Fruit fly (Drosophila melanogaster): Measurements from ENCODE around the gene nub.

Gene nub

dm6 chr2L:12641534-12641933 lies 54.1 kb downstream of the nub start:
- TF ChIP-seq CG7101 (tag; optimal IDR thresholded peaks at IDR 0.05) = no peak
- no peak for TF ChIP-seq cnc (optimal IDR thresholded peaks at IDR 0.05)
- TF ChIP-seq CG7045 (GFP tag; optimal IDR thresholded peaks at IDR 0.05) = no peak
- TF ChIP-seq cic (GFP tag; optimal IDR thresholded peaks at IDR 0.05) = peak; percentile 53
- no peak for TF ChIP-seq Clk (GFP tag; optimal IDR thresholded peaks at IDR 0.05)
- TF ChIP-seq toe (GFP tag; optimal IDR thresholded peaks at IDR 0.05) = no peak
- no peak for TF ChIP-seq ovo (GFP tag; optimal IDR thresholded peaks at IDR 0.05)
- no peak for TF ChIP-seq CG11617 (GFP tag; optimal IDR thresholded peaks at IDR 0.05)
- no peak for TF ChIP-seq Hr96 (GFP tag; optimal IDR thresholded peaks at IDR 0.05)
- peak; percentile 11 for TF ChIP-seq CG12768 (GFP tag; optimal IDR thresholded peaks at IDR 0.05)
- TF ChIP-seq kay (GFP tag; ENCODE audit: borderline replicate concordance) = no peak

- no peak for TF ChIP-seq cnc (optimal IDR thresholded peaks at IDR 0.05)
- no peak for TF ChIP-seq CG33017 (tag; optimal IDR thresholded peaks at IDR 0.05)
- no peak for TF ChIP-seq CG7045 (GFP tag; optimal IDR thresholded peaks at IDR 0.05)
- no peak for TF ChIP-seq CG12768 (GFP tag; optimal IDR thresholded peaks at IDR 0.05)
- no peak for TF ChIP-seq CG7101 (tag; optimal IDR thresholded peaks at IDR 0.05)
- TF ChIP-seq Hr96 (GFP tag; optimal IDR thresholded peaks at IDR 0.05) = no peak
- TF ChIP-seq kay (GFP tag; ENCODE audit: borderline replicate concordance) = no peak
- TF ChIP-seq Clk (GFP tag; optimal IDR thresholded peaks at IDR 0.05) = no peak
- TF ChIP-seq CG1620 (GFP tag; optimal IDR thresholded peaks at IDR 0.05) = no peak
- TF ChIP-seq Crg-1 (GFP tag; optimal IDR thresholded peaks at IDR 0.05) = no peak
- no peak for TF ChIP-seq CG5204 (GFP tag; optimal IDR thresholded peaks at IDR 0.05)
- no peak for TF ChIP-seq pad (GFP tag; optimal IDR thresholded peaks at IDR 0.05)
- TF ChIP-seq tj (GFP tag; optimal IDR thresholded peaks at IDR 0.05) = no peak
- no peak for TF ChIP-seq Mnt (GFP tag; optimal IDR thresholded peaks at IDR 0.05)
- no peak for TF ChIP-seq bab1 (GFP tag; optimal IDR thresholded peaks at IDR 0.05)
- no peak for TF ChIP-seq toe (GFP tag; optimal IDR thresholded peaks at IDR 0.05)
- TF ChIP-seq ovo (GFP tag; optimal IDR thresholded peaks at IDR 0.05) = no peak
Observed at dm6 chr2L:12644301-12644700, 56.9 kb downstream of the nub start.

- no peak for TF ChIP-seq bab1 (GFP tag; optimal IDR thresholded peaks at IDR 0.05)
- TF ChIP-seq CG12768 (GFP tag; optimal IDR thresholded peaks at IDR 0.05) = no peak
- TF ChIP-seq kay (GFP tag; ENCODE audit: borderline replicate concordance) = no peak
- TF ChIP-seq CG7045 (GFP tag; optimal IDR thresholded peaks at IDR 0.05) = no peak
- TF ChIP-seq CG7101 (tag; optimal IDR thresholded peaks at IDR 0.05) = no peak
- TF ChIP-seq Hr96 (GFP tag; optimal IDR thresholded peaks at IDR 0.05) = no peak
- no peak for TF ChIP-seq pad (GFP tag; optimal IDR thresholded peaks at IDR 0.05)
- TF ChIP-seq CG5204 (GFP tag; optimal IDR thresholded peaks at IDR 0.05) = no peak
- no peak for TF ChIP-seq CG11617 (GFP tag; optimal IDR thresholded peaks at IDR 0.05)
- no peak for TF ChIP-seq Mnt (GFP tag; optimal IDR thresholded peaks at IDR 0.05)
- no peak for TF ChIP-seq cic (GFP tag; optimal IDR thresholded peaks at IDR 0.05)
- no peak for TF ChIP-seq toe (GFP tag; optimal IDR thresholded peaks at IDR 0.05)
- TF ChIP-seq CG33017 (tag; optimal IDR thresholded peaks at IDR 0.05) = no peak
Observed at dm6 chr2L:12646256-12646655, 58.8 kb downstream of the nub start, which contains the start of gene Ref2. Gene Ref2, minus strand, starts transcription at chr2L:12646356.

dm6 chr2L:12651040-12651439 lies 63.6 kb downstream of the nub start:
- no peak for TF ChIP-seq CG7101 (tag; optimal IDR thresholded peaks at IDR 0.05)
- TF ChIP-seq CG1620 (GFP tag; optimal IDR thresholded peaks at IDR 0.05) = no peak
- TF ChIP-seq CG12768 (GFP tag; optimal IDR thresholded peaks at IDR 0.05) = no peak
- no peak for TF ChIP-seq cnc (optimal IDR thresholded peaks at IDR 0.05)
- no peak for TF ChIP-seq bab1 (GFP tag; optimal IDR thresholded peaks at IDR 0.05)
- no peak for TF ChIP-seq ovo (GFP tag; optimal IDR thresholded peaks at IDR 0.05)
- TF ChIP-seq Hr96 (GFP tag; optimal IDR thresholded peaks at IDR 0.05) = no peak
- TF ChIP-seq pad (GFP tag; optimal IDR thresholded peaks at IDR 0.05) = no peak
- TF ChIP-seq Crg-1 (GFP tag; optimal IDR thresholded peaks at IDR 0.05) = no peak
- no peak for TF ChIP-seq tj (GFP tag; optimal IDR thresholded peaks at IDR 0.05)
- TF ChIP-seq CG5204 (GFP tag; optimal IDR thresholded peaks at IDR 0.05) = no peak
- no peak for TF ChIP-seq CG7045 (GFP tag; optimal IDR thresholded peaks at IDR 0.05)
- no peak for TF ChIP-seq cic (GFP tag; optimal IDR thresholded peaks at IDR 0.05)
- no peak for TF ChIP-seq CG14711 (tag; optimal IDR thresholded peaks at IDR 0.05)
- no peak for TF ChIP-seq Mnt (GFP tag; optimal IDR thresholded peaks at IDR 0.05)
- TF ChIP-seq Clk (GFP tag; optimal IDR thresholded peaks at IDR 0.05) = no peak
- no peak for TF ChIP-seq kay (GFP tag; ENCODE audit: borderline replicate concordance)
- TF ChIP-seq toe (GFP tag; optimal IDR thresholded peaks at IDR 0.05) = no peak
- no peak for TF ChIP-seq CG11617 (GFP tag; optimal IDR thresholded peaks at IDR 0.05)

- TF ChIP-seq toe (GFP tag; optimal IDR thresholded peaks at IDR 0.05) (no peak), pad (GFP tag; optimal IDR thresholded peaks at IDR 0.05) (peak; percentile 90)
Observed at dm6 chr2L:12655731-12656326, 68.4 kb downstream of the nub start.

dm6 chr2L:12656865-12657264 lies 69.4 kb downstream of the nub start, which contains the start of gene pdm2:
Gene pdm2, plus strand, starts transcription at chr2L:12657165.
- TF ChIP-seq Hr96 (GFP tag; optimal IDR thresholded peaks at IDR 0.05) (no peak), pad (GFP tag; optimal IDR thresholded peaks at IDR 0.05) (no peak), ovo (GFP tag; optimal IDR thresholded peaks at IDR 0.05) (no peak), CG5204 (GFP tag; optimal IDR thresholded peaks at IDR 0.05) (no peak), tj (GFP tag; optimal IDR thresholded peaks at IDR 0.05) (no peak), Clk (GFP tag; optimal IDR thresholded peaks at IDR 0.05) (no peak), CG12768 (GFP tag; optimal IDR thresholded peaks at IDR 0.05) (no peak), toe (GFP tag; optimal IDR thresholded peaks at IDR 0.05) (no peak), CG14711 (tag; optimal IDR thresholded peaks at IDR 0.05) (no peak), CG33017 (tag; optimal IDR thresholded peaks at IDR 0.05) (no peak), CG7101 (tag; optimal IDR thresholded peaks at IDR 0.05) (no peak), cic (GFP tag; optimal IDR thresholded peaks at IDR 0.05) (no peak), CG11617 (GFP tag; optimal IDR thresholded peaks at IDR 0.05) (no peak)

Measured in whole organism, adult.